Fruit fly (Drosophila melanogaster): ENCODE data around the gene Nepl19.
A peak's percentile ranks its signal among the peaks of the same experiment; 100 is the strongest.

Nepl19 gene

dm6 chr3R:28857287-28858024 lies 22.5 kb downstream of the Nepl19 start (continued):
- no peak for TF ChIP-seq abd-A (tag; optimal IDR thresholded peaks at IDR 0.05)
- TF ChIP-seq Mrtf (GFP tag; IDR thresholded peaks at IDR 0.05) = 0 out of 3 replicates have a peak, but pooled peaks have one; percentile 25
- TF ChIP-seq Rx (GFP tag; IDR thresholded peaks at IDR 0.05) = 0 out of 2 replicates have a peak, but pooled peaks have one; percentile 14
- no peak for TF ChIP-seq CG4282 (GFP tag; optimal IDR thresholded peaks at IDR 0.05)
- TF ChIP-seq CG30431 (GFP tag; optimal IDR thresholded peaks at IDR 0.05) = peak; percentile 25
- no peak for TF ChIP-seq CG7271 (tag; optimal IDR thresholded peaks at IDR 0.05)
- TF ChIP-seq psq (GFP tag; optimal IDR thresholded peaks at IDR 0.05) = no peak
- no peak for TF ChIP-seq luna (GFP tag; optimal IDR thresholded peaks at IDR 0.05)
- TF ChIP-seq CG10147 (GFP tag; optimal IDR thresholded peaks at IDR 0.05) = no peak
- TF ChIP-seq corto (GFP tag; optimal IDR thresholded peaks at IDR 0.05) = no peak
- peak; percentile 59 for TF ChIP-seq CG2712 (tag; optimal IDR thresholded peaks at IDR 0.05)
- TF ChIP-seq ttk (GFP tag; IDR thresholded peaks at IDR 0.05) = peak; percentile 51
- TF ChIP-seq ATbp (GFP tag; optimal IDR thresholded peaks at IDR 0.05) = peak; percentile 51
- TF ChIP-seq nau (GFP tag; optimal IDR thresholded peaks at IDR 0.05) = no peak
- no peak for TF ChIP-seq Sin3A (optimal IDR thresholded peaks at IDR 0.05)
- no peak for TF ChIP-seq CG3281 (GFP tag; optimal IDR thresholded peaks at IDR 0.05)
- TF ChIP-seq CG14014 (GFP tag; IDR thresholded peaks at IDR 0.05) = no peak; the same call in 1 of the 2 replicates
- TF ChIP-seq esg (GFP tag; conservative IDR thresholded peaks at IDR 0.05) = peak; percentile 33; the same call in 1 of the 2 replicates
- no peak for TF ChIP-seq Dip3 (GFP tag; optimal IDR thresholded peaks at IDR 0.05)
- TF ChIP-seq CG10431 (GFP tag; optimal IDR thresholded peaks at IDR 0.05) = no peak
- no peak for TF ChIP-seq tna (GFP tag; IDR thresholded peaks at IDR 0.05; ENCODE audit: partially characterized antibody)
- no peak for TF ChIP-seq rib (GFP tag; IDR thresholded peaks at IDR 0.05)
- peak; percentile 31 for TF ChIP-seq CG12219 (GFP tag; optimal IDR thresholded peaks at IDR 0.05)
- peak; percentile 15 for TF ChIP-seq tin (GFP tag; optimal IDR thresholded peaks at IDR 0.05)
- TF ChIP-seq CG7372 (GFP tag; IDR thresholded peaks at IDR 0.05) = 0 out of 2 replicates have a peak, but pooled peaks have one; percentile 20
- no peak for TF ChIP-seq CG18476 (GFP tag; optimal IDR thresholded peaks at IDR 0.05)
- 0 out of 2 replicates have a peak, but pooled peaks have one; percentile 39 for TF ChIP-seq ara (GFP tag; IDR thresholded peaks at IDR 0.05)
- peak; percentile 29 for TF ChIP-seq mam (GFP tag; optimal IDR thresholded peaks at IDR 0.05)
- peak; percentile 28 for TF ChIP-seq CG7786 (GFP tag; optimal IDR thresholded peaks at IDR 0.05)
- no peak for TF ChIP-seq CG8944 (GFP tag; optimal IDR thresholded peaks at IDR 0.05)
- TF ChIP-seq kah (GFP tag; optimal IDR thresholded peaks at IDR 0.05) = no peak
- peak; percentile 45 for TF ChIP-seq CG8388 (GFP tag; optimal IDR thresholded peaks at IDR 0.05)
- TF ChIP-seq dmrt99B (tag; optimal IDR thresholded peaks at IDR 0.05) = peak; percentile 68
- peak; percentile 26 for TF ChIP-seq CG12942 (GFP tag; optimal IDR thresholded peaks at IDR 0.05)
- no peak for TF ChIP-seq CG30020 (tag; optimal IDR thresholded peaks at IDR 0.05)
- TF ChIP-seq CG16813 (GFP tag; IDR thresholded peaks at IDR 0.05; ENCODE audit: partially characterized antibody) = no peak
- peak; percentile 23 for TF ChIP-seq NC2β (GFP tag; optimal IDR thresholded peaks at IDR 0.05)
- TF ChIP-seq CG8478 (optimal IDR thresholded peaks at IDR 0.05) = no peak
- TF ChIP-seq Hmr (GFP tag; optimal IDR thresholded peaks at IDR 0.05) = no peak
- TF ChIP-seq Optix (GFP tag; IDR thresholded peaks at IDR 0.05) = no peak
- TF ChIP-seq nom (GFP tag; optimal IDR thresholded peaks at IDR 0.05) = no peak
- no peak for TF ChIP-seq kay (GFP tag; optimal IDR thresholded peaks at IDR 0.05)
- no peak for TF ChIP-seq CG12071 (GFP tag; optimal IDR thresholded peaks at IDR 0.05)
- TF ChIP-seq Neu2 (GFP tag; optimal IDR thresholded peaks at IDR 0.05; ENCODE audit: borderline replicate concordance) = no peak
- no peak for TF ChIP-seq Scr (GFP tag; IDR thresholded peaks at IDR 0.05; ENCODE audit: partially characterized antibody)
- TF ChIP-seq CG11504 (tag; optimal IDR thresholded peaks at IDR 0.05) = peak; percentile 58
- peak; percentile 23 for TF ChIP-seq CG15601 (tag; optimal IDR thresholded peaks at IDR 0.05)
- TF ChIP-seq kni (GFP tag; optimal IDR thresholded peaks at IDR 0.05) = no peak
- peak; percentile 69 for TF ChIP-seq row (GFP tag; IDR thresholded peaks at IDR 0.05)
- TF ChIP-seq sim (GFP tag; IDR thresholded peaks at IDR 0.05) = 0 out of 2 replicates have a peak, but pooled peaks have one; percentile 32

All from whole organism, embryonic.